Fruit fly (Drosophila melanogaster): Measurements from ENCODE around the gene CG9427.

The CG9427 gene

DNA sequence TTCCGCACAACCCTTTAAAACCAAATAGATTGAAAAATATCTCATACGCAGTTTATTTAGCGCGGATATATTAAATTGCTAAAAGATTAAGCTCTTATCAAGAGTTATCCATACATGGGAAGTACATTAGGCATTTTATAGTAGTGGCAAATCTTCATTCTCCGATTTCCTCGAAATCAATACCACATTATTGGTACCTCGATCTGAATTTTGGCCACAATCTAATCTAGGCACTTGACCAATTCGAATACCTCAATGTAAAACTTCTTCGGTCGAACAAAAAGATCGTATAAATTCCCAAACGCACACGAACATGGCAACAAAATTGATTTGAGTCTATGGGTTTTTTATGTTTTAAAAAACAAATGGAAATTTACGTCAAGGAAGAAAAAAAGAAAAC lies 17.2 kb upstream of the CG9427 start:
- TF ChIP-seq Rel (GFP tag; optimal IDR thresholded peaks at IDR 0.05) (no peak), Rel (tag; optimal IDR thresholded peaks at IDR 0.05) (peak; percentile 67), Sp1 (GFP tag; optimal IDR thresholded peaks at IDR 0.05) (no peak), dl (GFP tag; optimal IDR thresholded peaks at IDR 0.05; ENCODE audit: insufficient read depth in 1 of 2, partially characterized antibody in 2 of 2) (no peak)

DNA sequence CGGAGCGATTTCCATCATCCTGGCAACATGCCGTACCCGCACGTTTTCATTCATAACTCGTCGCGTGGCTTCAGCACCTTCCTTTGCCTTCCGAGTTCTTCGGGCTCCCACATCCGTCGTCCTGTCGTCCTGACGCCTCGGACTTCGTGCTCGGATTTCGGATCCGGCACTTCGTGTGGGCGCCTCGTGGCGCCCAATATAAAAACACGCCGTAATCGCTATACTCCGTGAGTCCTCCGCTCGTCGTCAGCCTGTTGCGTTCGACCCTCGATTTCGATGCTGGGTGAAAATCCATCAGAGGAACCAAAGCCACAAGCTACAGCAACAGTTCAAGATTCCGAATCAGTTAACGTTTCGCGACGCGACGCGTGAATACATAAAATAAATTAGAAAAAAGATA lies 13.6 kb upstream of the CG9427 start:
- TF ChIP-seq dmrt93B (GFP tag; optimal IDR thresholded peaks at IDR 0.05): no peak
- TF ChIP-seq Dfd (GFP tag; optimal IDR thresholded peaks at IDR 0.05): no peak
- TF ChIP-seq dsf (GFP tag; optimal IDR thresholded peaks at IDR 0.05; ENCODE audit: borderline replicate concordance): no peak
- no peak for TF ChIP-seq OdsH (GFP tag; optimal IDR thresholded peaks at IDR 0.05)
- TF ChIP-seq Hr78 (GFP tag; optimal IDR thresholded peaks at IDR 0.05): no peak

DNA sequence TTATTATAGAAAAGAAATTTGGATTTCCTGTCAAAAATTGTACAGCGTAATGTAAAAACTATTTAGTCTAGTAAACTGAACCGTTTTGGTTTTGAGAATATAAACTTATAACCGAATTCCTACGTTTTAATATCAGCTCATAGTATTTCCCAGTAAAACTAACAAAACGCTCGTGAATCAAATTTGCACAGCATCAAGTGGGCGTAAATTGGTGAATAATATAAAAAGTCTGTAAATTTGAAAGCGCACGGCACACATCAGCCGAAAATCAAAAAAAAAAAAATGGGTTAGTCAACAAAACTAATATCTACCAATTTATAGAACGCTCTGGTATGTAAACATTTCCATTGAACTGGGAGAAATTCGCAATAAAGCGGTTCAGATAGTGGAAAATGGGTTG lies 11.2 kb upstream of the CG9427 start, which contains the start of gene Dh44:
Gene Dh44 (plus strand): TSS at position 301 of the 400 bp plus-strand sequence.
- TF ChIP-seq jim (GFP tag; optimal IDR thresholded peaks at IDR 0.05) (no peak), Mio (GFP tag; optimal IDR thresholded peaks at IDR 0.05) (no peak), Dfd (GFP tag; optimal IDR thresholded peaks at IDR 0.05) (no peak), lola (GFP tag; optimal IDR thresholded peaks at IDR 0.05) (no peak), Myc (optimal IDR thresholded peaks at IDR 0.05) (no peak), h (GFP tag; optimal IDR thresholded peaks at IDR 0.05) (no peak), Rel (GFP tag; optimal IDR thresholded peaks at IDR 0.05) (no peak), Rel (tag; optimal IDR thresholded peaks at IDR 0.05) (no peak), sv (GFP tag; optimal IDR thresholded peaks at IDR 0.05) (no peak), dl (GFP tag; optimal IDR thresholded peaks at IDR 0.05; ENCODE audit: insufficient read depth in 1 of 2, partially characterized antibody in 2 of 2) (no peak)

DNA sequence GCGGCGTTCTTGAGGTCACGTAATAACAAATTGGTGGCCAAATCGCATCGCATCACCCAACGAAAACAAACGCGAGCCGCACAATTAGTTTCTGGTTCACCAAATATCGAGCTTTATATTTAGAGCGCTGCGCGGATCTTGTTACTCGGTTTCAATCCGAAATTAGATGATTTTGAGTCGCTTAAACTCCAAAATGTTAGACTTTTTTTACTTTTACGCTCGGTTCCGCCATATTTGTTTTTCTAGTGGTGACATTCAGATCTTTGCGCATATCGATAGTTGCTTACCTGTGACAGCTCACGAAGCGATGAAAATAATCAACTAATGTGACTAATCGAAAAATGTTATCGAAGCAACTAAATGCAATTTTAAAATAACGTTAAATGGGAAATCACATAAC lies 10.6 kb upstream of the CG9427 start, which contains the start of gene Scm:
Gene Scm (minus strand): TSS at position 251 of the 400 bp plus-strand sequence.
- TF ChIP-seq dsf (GFP tag; optimal IDR thresholded peaks at IDR 0.05; ENCODE audit: borderline replicate concordance) (no peak), brk (GFP tag; optimal IDR thresholded peaks at IDR 0.05) (no peak), usp (GFP tag; optimal IDR thresholded peaks at IDR 0.05) (no peak), Rel (GFP tag; optimal IDR thresholded peaks at IDR 0.05) (no peak), Rel (tag; optimal IDR thresholded peaks at IDR 0.05) (peak; percentile 94), dl (GFP tag; optimal IDR thresholded peaks at IDR 0.05; ENCODE audit: insufficient read depth in 1 of 2, partially characterized antibody in 2 of 2) (no peak), jim (GFP tag; optimal IDR thresholded peaks at IDR 0.05) (no peak), woc (GFP tag; optimal IDR thresholded peaks at IDR 0.05) (no peak), rgr (GFP tag; optimal IDR thresholded peaks at IDR 0.05) (peak; percentile 48)

DNA sequence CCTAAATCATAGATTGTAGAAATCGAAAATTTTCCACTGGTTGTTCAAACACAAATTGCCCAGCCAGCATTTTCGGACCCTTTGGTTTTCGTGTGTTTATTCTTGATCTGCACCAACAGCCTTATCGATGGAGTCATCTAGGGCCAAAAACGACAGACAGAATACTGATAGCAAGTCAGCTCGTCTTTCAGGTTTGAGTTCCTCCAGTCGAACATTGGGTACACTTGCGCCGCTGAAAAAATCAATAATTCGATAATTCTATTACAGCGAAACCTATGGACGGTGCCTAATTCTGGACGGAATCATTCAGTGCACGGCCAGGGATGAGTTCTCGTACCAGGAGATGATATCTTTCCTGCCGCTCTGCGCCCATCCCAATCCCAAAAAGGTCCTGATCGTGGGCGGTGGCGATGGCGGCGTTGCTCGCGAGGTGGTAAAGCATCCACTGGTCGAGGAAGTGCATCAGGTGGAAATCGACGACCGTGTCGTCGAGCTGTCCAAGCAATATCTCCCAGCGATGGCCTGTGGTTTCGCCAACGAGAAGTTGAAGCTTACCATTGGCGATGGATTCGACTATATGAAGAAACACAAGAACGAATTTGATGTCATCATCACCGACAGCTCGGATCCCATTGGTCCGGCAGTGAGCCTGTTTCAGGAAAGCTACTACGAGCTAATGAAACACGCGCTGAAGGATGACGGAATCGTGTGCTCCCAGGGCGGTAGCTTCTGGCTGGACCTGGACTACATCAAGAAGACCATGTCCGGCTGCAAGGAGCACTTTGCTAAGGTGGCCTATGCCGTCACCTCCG lies 5.6 kb upstream of the CG9427 start:
- TF ChIP-seq fru (GFP tag; optimal IDR thresholded peaks at IDR 0.05) (no peak), sv (GFP tag; optimal IDR thresholded peaks at IDR 0.05) (no peak), Jra (GFP tag; optimal IDR thresholded peaks at IDR 0.05) (no peak), CG9705 (GFP tag; optimal IDR thresholded peaks at IDR 0.05) (no peak), OdsH (GFP tag; optimal IDR thresholded peaks at IDR 0.05) (no peak), dmrt93B (GFP tag; optimal IDR thresholded peaks at IDR 0.05) (no peak), HLH106 (tag; optimal IDR thresholded peaks at IDR 0.05) (no peak), Hnf4 (GFP tag; optimal IDR thresholded peaks at IDR 0.05) (no peak), N (GFP tag; optimal IDR thresholded peaks at IDR 0.05) (no peak), usp (GFP tag; optimal IDR thresholded peaks at IDR 0.05) (no peak), dsf (GFP tag; optimal IDR thresholded peaks at IDR 0.05; ENCODE audit: borderline replicate concordance) (no peak), Dfd (GFP tag; optimal IDR thresholded peaks at IDR 0.05) (no peak), sage (GFP tag; optimal IDR thresholded peaks at IDR 0.05) (no peak), brk (GFP tag; optimal IDR thresholded peaks at IDR 0.05) (no peak), pan (optimal IDR thresholded peaks at IDR 0.05) (no peak), lola (GFP tag; optimal IDR thresholded peaks at IDR 0.05) (no peak), Hr83 (GFP tag; optimal IDR thresholded peaks at IDR 0.05; ENCODE audit: poor library complexity, severe bottlenecking) (no peak)

DNA sequence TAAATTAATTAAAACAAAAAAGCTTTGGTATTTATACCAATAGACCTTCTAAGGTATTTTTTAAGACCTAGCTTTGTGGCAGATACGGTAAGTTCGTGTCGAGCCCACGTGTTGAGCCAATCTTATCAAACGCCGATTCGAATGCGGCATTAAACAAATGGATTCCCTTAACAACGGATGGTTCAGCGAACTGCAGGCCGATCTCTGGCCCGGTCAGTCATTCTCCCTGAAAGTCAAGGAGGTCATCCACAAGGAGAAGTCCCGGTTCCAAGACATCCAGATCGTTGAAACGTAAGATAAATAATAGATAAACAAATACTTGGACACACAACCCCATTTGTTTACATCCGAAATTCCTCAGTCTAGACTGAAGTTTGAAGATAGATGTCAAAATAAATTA lies 4.8 kb upstream of the CG9427 start, which contains the start of gene SpdS:
Gene SpdS (plus strand): TSS at position 78 of the 400 bp plus-strand sequence.
- TF ChIP-seq woc (GFP tag; optimal IDR thresholded peaks at IDR 0.05): no peak
- no peak for TF ChIP-seq Rel (GFP tag; optimal IDR thresholded peaks at IDR 0.05)
- TF ChIP-seq Rel (tag; optimal IDR thresholded peaks at IDR 0.05): peak; percentile 48

All from whole organism, wandering third instar larva.